Worm (Caenorhabditis elegans): ENCODE data around the gene M88.4.

DNA sequence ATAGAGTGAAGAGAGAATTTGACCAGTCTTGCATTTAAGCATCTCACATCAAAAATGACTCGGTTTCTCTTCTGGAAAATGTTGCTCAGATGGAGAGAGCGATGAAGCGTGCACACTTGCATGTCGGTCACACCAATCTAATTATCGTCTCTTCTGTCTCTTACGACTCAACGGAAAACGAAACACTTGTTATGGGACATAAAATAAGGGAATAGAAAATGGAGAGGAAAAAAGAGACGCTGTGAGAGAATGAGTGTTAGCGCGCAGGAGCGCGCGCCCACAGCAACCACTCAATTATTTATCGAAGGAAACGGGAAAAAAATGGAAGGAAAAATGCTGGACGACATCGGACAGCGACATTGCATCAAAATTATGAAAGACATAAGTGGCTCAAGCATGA is 43.1 kb upstream of the M88.4 start:
- TF ChIP-seq lsy-27 (tag; optimal IDR thresholded peaks at IDR 0.05; ENCODE audit: borderline replicate concordance, insufficient read depth) (no peak), C17E4.6 (GFP tag; IDR thresholded peaks at IDR 0.05) (no peak), let-526 (GFP tag; IDR thresholded peaks at IDR 0.05) (no peak), F39B2.1 (GFP tag; IDR thresholded peaks at IDR 0.05) (no peak), ama-1 (optimal IDR thresholded peaks at IDR 0.05) (no peak), ama-1 (GFP tag; optimal IDR thresholded peaks at IDR 0.05) (no peak), egrh-3 (GFP tag; IDR thresholded peaks at IDR 0.05) (no peak), ccch-3 (GFP tag; optimal IDR thresholded peaks at IDR 0.05) (no peak), repo-1 (tag; optimal IDR thresholded peaks at IDR 0.05) (no peak), nfyb-1 (GFP tag; IDR thresholded peaks at IDR 0.05) (no peak), cebp-1 (GFP tag; IDR thresholded peaks at IDR 0.05) (no peak), cebp-1 (tag; optimal IDR thresholded peaks at IDR 0.05) (peak; percentile 46), snpc-4 (GFP tag; optimal IDR thresholded peaks at IDR 0.05) (no peak), snpc-4 (tag; optimal IDR thresholded peaks at IDR 0.05) (no peak), gei-17 (GFP tag; optimal IDR thresholded peaks at IDR 0.05) (no peak), pbrm-1 (GFP tag; IDR thresholded peaks at IDR 0.05) (no peak), zfh-2 (GFP tag; conservative IDR thresholded peaks at IDR 0.05) (no peak)

Data from whole organism, young adult.